Fruit fly (Drosophila melanogaster): ENCODE results near the gene CG34393.

The CG34393 gene

DNA sequence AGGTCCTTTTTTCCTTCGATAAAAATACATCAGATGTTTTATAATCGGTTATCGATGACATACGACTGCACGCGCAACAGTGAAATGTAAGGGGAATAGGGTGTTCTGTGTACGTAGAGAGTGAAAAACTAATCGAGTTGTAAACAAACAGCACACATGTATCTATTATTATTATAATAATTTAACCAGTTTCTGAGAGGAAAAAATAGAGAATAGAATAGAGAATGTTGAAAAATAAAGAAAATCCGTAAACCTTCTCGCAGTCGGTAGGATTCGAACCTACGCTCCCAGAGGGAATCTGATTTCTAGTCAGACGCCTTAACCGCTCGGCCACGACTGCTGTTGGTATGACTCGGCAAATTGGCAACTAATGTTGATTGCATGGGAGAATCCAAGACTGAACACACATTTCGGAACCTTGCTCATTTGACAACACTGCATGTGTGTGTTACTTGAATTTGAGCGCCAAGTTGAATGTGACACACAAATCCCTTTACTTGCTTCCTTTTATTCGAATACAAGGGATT lies 27.5 kb downstream of the CG34393 start (continued):
- TF ChIP-seq gcm (GFP tag; optimal IDR thresholded peaks at IDR 0.05): no peak
- no peak for TF ChIP-seq ERR (GFP tag; optimal IDR thresholded peaks at IDR 0.05)
- no peak for TF ChIP-seq gem (tag; optimal IDR thresholded peaks at IDR 0.05)
- no peak for TF ChIP-seq dan (GFP tag; IDR thresholded peaks at IDR 0.05)
- TF ChIP-seq tx (GFP tag; optimal IDR thresholded peaks at IDR 0.05): no peak
- no peak for TF ChIP-seq br (optimal IDR thresholded peaks at IDR 0.05)
- TF ChIP-seq YL-1 (GFP tag; optimal IDR thresholded peaks at IDR 0.05): peak; percentile 23
- TF ChIP-seq gro (GFP tag; optimal IDR thresholded peaks at IDR 0.05): no peak
- TF ChIP-seq fd96Cb (tag; optimal IDR thresholded peaks at IDR 0.05): no peak
- TF ChIP-seq CG32532 (GFP tag; IDR thresholded peaks at IDR 0.05): peak; percentile 49; the same call in 1 of the 2 replicates
- TF ChIP-seq CG7556 (GFP tag; optimal IDR thresholded peaks at IDR 0.05): no peak
- no peak for TF ChIP-seq abd-A (tag; optimal IDR thresholded peaks at IDR 0.05)
- TF ChIP-seq CG2712 (tag; optimal IDR thresholded peaks at IDR 0.05): peak; percentile 51
- TF ChIP-seq Optix (GFP tag; IDR thresholded peaks at IDR 0.05): no peak
- TF ChIP-seq Fer3 (tag; optimal IDR thresholded peaks at IDR 0.05): peak; percentile 21
- TF ChIP-seq zf30C (GFP tag; optimal IDR thresholded peaks at IDR 0.05): no peak
- TF ChIP-seq Xbp1 (GFP tag; optimal IDR thresholded peaks at IDR 0.05): no peak
- TF ChIP-seq ato (GFP tag; IDR thresholded peaks at IDR 0.05; ENCODE audit: partially characterized antibody): peak; percentile 82
- no peak for TF ChIP-seq Chrac-16 (GFP tag; optimal IDR thresholded peaks at IDR 0.05)
- TF ChIP-seq Adf1 (GFP tag; IDR thresholded peaks at IDR 0.05): peak; percentile 19; the same call in 1 of the 2 replicates
- no peak for TF ChIP-seq CG1602 (GFP tag; optimal IDR thresholded peaks at IDR 0.05)
- TF ChIP-seq CG6254 (GFP tag; optimal IDR thresholded peaks at IDR 0.05): peak; percentile 99
- TF ChIP-seq CG6272 (GFP tag; IDR thresholded peaks at IDR 0.05): no peak
- 0 out of 2 replicates have a peak, but pooled peaks have one; percentile 8 for TF ChIP-seq sim (GFP tag; IDR thresholded peaks at IDR 0.05)
- no peak for TF ChIP-seq CG4617 (GFP tag; optimal IDR thresholded peaks at IDR 0.05; ENCODE audit: borderline replicate concordance)
- no peak for TF ChIP-seq CG10979 (tag; optimal IDR thresholded peaks at IDR 0.05)
- TF ChIP-seq z (GFP tag; IDR thresholded peaks at IDR 0.05): no peak
- TF ChIP-seq CG10267 (tag; optimal IDR thresholded peaks at IDR 0.05): peak; percentile 93
- TF ChIP-seq nau (GFP tag; optimal IDR thresholded peaks at IDR 0.05): peak; percentile 11
- TF ChIP-seq Ptx1 (GFP tag; IDR thresholded peaks at IDR 0.05): no peak
- no peak for TF ChIP-seq nmo (GFP tag; optimal IDR thresholded peaks at IDR 0.05)
- no peak for TF ChIP-seq shn (GFP tag; optimal IDR thresholded peaks at IDR 0.05)
- TF ChIP-seq CG31441 (GFP tag; IDR thresholded peaks at IDR 0.05): peak; percentile 44; the same call in 1 of the 2 replicates
- no peak for TF ChIP-seq CG2875 (GFP tag; optimal IDR thresholded peaks at IDR 0.05)
- TF ChIP-seq az2 (GFP tag; optimal IDR thresholded peaks at IDR 0.05): no peak
- no peak for TF ChIP-seq slou (GFP tag; optimal IDR thresholded peaks at IDR 0.05)
- TF ChIP-seq CG12391 (tag; optimal IDR thresholded peaks at IDR 0.05): peak; percentile 20
- peak; percentile 79 for TF ChIP-seq CG14860 (GFP tag; IDR thresholded peaks at IDR 0.05; ENCODE audit: partially characterized antibody)
- no peak for TF ChIP-seq dysf (GFP tag; IDR thresholded peaks at IDR 0.05)
- TF ChIP-seq caup (GFP tag; optimal IDR thresholded peaks at IDR 0.05; ENCODE audit: severe bottlenecking): peak; percentile 43
- no peak for TF ChIP-seq Ets65A (GFP tag)
- TF ChIP-seq Gsc (GFP tag; IDR thresholded peaks at IDR 0.05): no peak
- no peak for TF ChIP-seq disco-r (GFP tag; optimal IDR thresholded peaks at IDR 0.05)
- TF ChIP-seq Bdp1 (GFP tag; optimal IDR thresholded peaks at IDR 0.05): peak; percentile 100
- no peak for TF ChIP-seq CG10543 (GFP tag; optimal IDR thresholded peaks at IDR 0.05)
- no peak for TF ChIP-seq org-1 (GFP tag; optimal IDR thresholded peaks at IDR 0.05)
- no peak for TF ChIP-seq CG32767 (GFP tag; IDR thresholded peaks at IDR 0.05)
- no peak for TF ChIP-seq NC2α (GFP tag; optimal IDR thresholded peaks at IDR 0.05)
- TF ChIP-seq Nf-YB (GFP tag; optimal IDR thresholded peaks at IDR 0.05): no peak
- TF ChIP-seq Lpt (GFP tag; optimal IDR thresholded peaks at IDR 0.05): no peak
- TF ChIP-seq CG7928 (GFP tag; optimal IDR thresholded peaks at IDR 0.05): no peak

Data from whole organism, embryonic.